Fruit fly (Drosophila melanogaster): ENCODE data around the gene CG10749.

The CG10749 gene

dm6 chr3L:13006490-13006889, 34.2 kb downstream of the CG10749 start, which contains the start of gene CG11263 (continued):
- TF ChIP-seq Lim3 (GFP tag; IDR thresholded peaks at IDR 0.05) (no peak), lilli (GFP tag; optimal IDR thresholded peaks at IDR 0.05) (peak; percentile 74), CG34422 (GFP tag; IDR thresholded peaks at IDR 0.05) (peak; percentile 59; the same call in 1 of the 3 replicates), Tbp (GFP tag; optimal IDR thresholded peaks at IDR 0.05) (no peak), CG9727 (GFP tag; optimal IDR thresholded peaks at IDR 0.05) (peak; percentile 39), p53 (GFP tag; optimal IDR thresholded peaks at IDR 0.05) (peak; percentile 29), fd64A (GFP tag; optimal IDR thresholded peaks at IDR 0.05) (no peak), nmo (GFP tag; optimal IDR thresholded peaks at IDR 0.05) (peak; percentile 46), CG11247 (GFP tag; IDR thresholded peaks at IDR 0.05) (0 out of 2 replicates have a peak, but pooled peaks have one; percentile 37), CG14050 (GFP tag; IDR thresholded peaks at IDR 0.05) (no peak), Nf-YB (GFP tag; optimal IDR thresholded peaks at IDR 0.05) (no peak), Deaf1 (tag; optimal IDR thresholded peaks at IDR 0.05) (no peak), lola (GFP tag; optimal IDR thresholded peaks at IDR 0.05) (no peak), CG4820 (GFP tag; optimal IDR thresholded peaks at IDR 0.05) (peak; percentile 43), croc (GFP tag; conservative IDR thresholded peaks at IDR 0.05) (no peak), ham (GFP tag; IDR thresholded peaks at IDR 0.05) (no peak), CG10979 (tag; optimal IDR thresholded peaks at IDR 0.05) (no peak), pfk (GFP tag; optimal IDR thresholded peaks at IDR 0.05) (no peak), salm (tag; optimal IDR thresholded peaks at IDR 0.05) (no peak), CG12299 (tag; optimal IDR thresholded peaks at IDR 0.05) (no peak), CG6654 (GFP tag; optimal IDR thresholded peaks at IDR 0.05) (no peak), maf-S (GFP tag; optimal IDR thresholded peaks at IDR 0.05) (peak; percentile 54), peb (GFP tag; IDR thresholded peaks at IDR 0.05) (no peak), H15 (GFP tag; IDR thresholded peaks at IDR 0.05) (no peak), ERR (GFP tag; optimal IDR thresholded peaks at IDR 0.05) (no peak), CG4404 (GFP tag; IDR thresholded peaks at IDR 0.05) (no peak), Ssrp (tag; optimal IDR thresholded peaks at IDR 0.05) (peak; percentile 13), inv (GFP tag; IDR thresholded peaks at IDR 0.05; ENCODE audit: partially characterized antibody) (peak; percentile 74), BEAF-32 (GFP tag; optimal IDR thresholded peaks at IDR 0.05) (peak; percentile 78), CG12659 (GFP tag; optimal IDR thresholded peaks at IDR 0.05) (peak; percentile 43), tap (tag; optimal IDR thresholded peaks at IDR 0.05) (no peak), CG15011 (GFP tag; optimal IDR thresholded peaks at IDR 0.05) (no peak), CG10366 (GFP tag; IDR thresholded peaks at IDR 0.05) (peak; percentile 18; the same call in 1 of the 2 replicates), CG6683 (GFP tag; optimal IDR thresholded peaks at IDR 0.05) (peak; percentile 1), CG18619 (GFP tag; optimal IDR thresholded peaks at IDR 0.05) (no peak), caup (GFP tag; optimal IDR thresholded peaks at IDR 0.05; ENCODE audit: severe bottlenecking) (no peak), CG1602 (GFP tag; optimal IDR thresholded peaks at IDR 0.05) (peak; percentile 1), CG12236 (GFP tag; optimal IDR thresholded peaks at IDR 0.05) (no peak), vvl (GFP tag; IDR thresholded peaks at IDR 0.05) (peak; percentile 58; the same call in 1 of the 2 replicates), CG8765 (GFP tag; IDR thresholded peaks at IDR 0.05) (no peak), hbn (GFP tag; IDR thresholded peaks at IDR 0.05; ENCODE audit: partially characterized antibody) (peak; percentile 82), CG1647 (GFP tag; optimal IDR thresholded peaks at IDR 0.05) (peak; percentile 58), Asciz (GFP tag; optimal IDR thresholded peaks at IDR 0.05) (no peak), Trl (optimal IDR thresholded peaks at IDR 0.05) (no peak), Trl (GFP tag; optimal IDR thresholded peaks at IDR 0.05) (peak; percentile 72), B-H1 (GFP tag; IDR thresholded peaks at IDR 0.05) (peak; percentile 28; the same call in 1 of the 3 replicates), pum (GFP tag; optimal IDR thresholded peaks at IDR 0.05) (peak; percentile 24), dmrt99B (tag; optimal IDR thresholded peaks at IDR 0.05) (no peak), CG12071 (GFP tag; optimal IDR thresholded peaks at IDR 0.05) (no peak), CG5953 (GFP tag; IDR thresholded peaks at IDR 0.05) (no peak), CG6813 (GFP tag; optimal IDR thresholded peaks at IDR 0.05) (no peak)
